Fruit fly (Drosophila melanogaster) whole organism, pupa: ENCODE results near the gene CheA7a.

Experiments used
- CG10348 ChIP-seq: fragments of 200-800 bp; sonication (Bioruptor generic); IDR thresholded peaks from 2 replicates; pipeline ENCODE4 v1.3.6; 2022; ENCODE audit warnings: missing biosample characterization, missing genetic modification characterization
- CG12605 ChIP-seq: fragments of 200-800 bp; sonication (Bioruptor generic); IDR thresholded peaks from 2 replicates; pipeline ENCODE4 v1.3.6; 2022; ENCODE audit warnings: missing biosample characterization, missing genetic modification characterization
- CG13204 ChIP-seq: fragments of 200-800 bp; sonication (Bioruptor generic); optimal IDR thresholded peaks from 2 replicates; lab custom pipeline; 2018; ENCODE audit warnings: missing biosample characterization, mild to moderate bottlenecking, missing genetic modification characterization, moderate library complexity
- CG14655 ChIP-seq: fragments of 200-800 bp; sonication (Bioruptor generic); optimal IDR thresholded peaks from 3 replicates; lab custom pipeline; 2017; ENCODE audit warnings: mild to moderate bottlenecking, missing biosample characterization, missing genetic modification reagents, missing genetic modification characterization
- CG15710 ChIP-seq: fragments of 200-800 bp; sonication (Bioruptor generic); optimal IDR thresholded peaks from 2 replicates; lab custom pipeline; 2018; ENCODE audit warnings: missing biosample characterization, mild to moderate bottlenecking, missing genetic modification characterization, moderate library complexity
- CG17806 ChIP-seq: fragments of 200-800 bp; sonication (Bioruptor generic); optimal IDR thresholded peaks from 2 replicates; lab custom pipeline; 2018; ENCODE audit warnings: missing biosample characterization, mild to moderate bottlenecking, missing genetic modification characterization, moderate library complexity
- CG32121 ChIP-seq: fragments of 200-800 bp; sonication (Bioruptor generic); IDR thresholded peaks from 2 replicates; pipeline ENCODE4 v1.3.6; 2022; ENCODE audit warnings: missing biosample characterization, missing genetic modification characterization
- CG34367 ChIP-seq: fragments of 200-800 bp; sonication (Bioruptor generic); optimal IDR thresholded peaks from 2 replicates; lab custom pipeline; 2018; ENCODE audit warnings: missing biosample characterization, mild to moderate bottlenecking, missing genetic modification characterization
- CG4496 ChIP-seq: fragments of 200-800 bp; sonication (Bioruptor generic); IDR thresholded peaks from 3 replicates; pipeline ENCODE4 v1.3.6; 2022; ENCODE audit warnings: missing biosample characterization, missing genetic modification characterization
- CG8159 ChIP-seq: fragments of 200-800 bp; sonication (Bioruptor generic); optimal IDR thresholded peaks from 3 replicates; lab custom pipeline; 2018; ENCODE audit warnings: missing biosample characterization, mild to moderate bottlenecking, missing genetic modification characterization, moderate library complexity
- CG8301 ChIP-seq: fragments of 200-800 bp; sonication (Bioruptor generic); optimal IDR thresholded peaks from 2 replicates; lab custom pipeline; 2018; ENCODE audit warnings: missing biosample characterization, mild to moderate bottlenecking, missing genetic modification characterization
- CG9948 ChIP-seq: fragments of 200-800 bp; sonication (Bioruptor generic); optimal IDR thresholded peaks from 2 replicates; lab custom pipeline; 2018; ENCODE audit warnings: missing biosample characterization, mild to moderate bottlenecking, missing genetic modification characterization, moderate library complexity
- D1 ChIP-seq: fragments of 200-800 bp; sonication (Bioruptor generic); optimal IDR thresholded peaks from 2 replicates; lab custom pipeline; 2018; ENCODE audit warnings: missing biosample characterization, mild to moderate bottlenecking, missing genetic modification characterization, moderate library complexity
- EcR ChIP-seq: fragments of 200-800 bp; sonication (Bioruptor generic); optimal IDR thresholded peaks from 3 replicates; lab custom pipeline; 2019; ENCODE audit warnings: missing biosample characterization, missing genetic modification characterization, mild to moderate bottlenecking, moderate library complexity, missing genetic modification reagents
- Ets98B ChIP-seq: fragments of 200-800 bp; sonication (Bioruptor generic); IDR thresholded peaks from 2 replicates; pipeline ENCODE4 v1.3.6; 2022; ENCODE audit warnings: missing biosample characterization, missing genetic modification characterization
- Pif1A ChIP-seq: fragments of 200-800 bp; sonication (Bioruptor generic); optimal IDR thresholded peaks from 3 replicates; lab custom pipeline; 2016; ENCODE audit warnings: missing biosample characterization, missing genetic modification characterization
- Pif1B ChIP-seq: fragments of 200-800 bp; sonication (Bioruptor generic); optimal IDR thresholded peaks from 3 replicates; lab custom pipeline; 2016; ENCODE audit warnings: missing biosample characterization, missing genetic modification characterization
- Snoo ChIP-seq: fragments of 200-800 bp; sonication (Bioruptor generic); optimal IDR thresholded peaks from 3 replicates; lab custom pipeline; 2017; ENCODE audit warnings: missing biosample characterization, mild to moderate bottlenecking, missing genetic modification characterization, inconsistent platforms
- fd96Ca ChIP-seq: fragments of 200-800 bp; sonication (Bioruptor generic); IDR thresholded peaks from 3 replicates; pipeline ENCODE4 v1.3.6; 2022; ENCODE audit warnings: missing biosample characterization, missing genetic modification characterization
- gl ChIP-seq: fragments of 200-800 bp; sonication (Bioruptor generic); optimal IDR thresholded peaks from 2 replicates; lab custom pipeline; 2018; ENCODE audit warnings: missing biosample characterization, mild to moderate bottlenecking, missing genetic modification characterization
- rn ChIP-seq: fragments of 200-800 bp; sonication (Bioruptor generic); IDR thresholded peaks from 2 replicates; pipeline ENCODE4 v1.3.6; 2022; ENCODE audit warnings: missing biosample characterization, missing genetic modification characterization

CheA7a gene

dm6 chrX:7403074-7403473 lies 25.1 kb downstream of the CheA7a start, which contains the start of gene CG15035:
TSS of gene CG15035 (minus strand) at chrX:7403174.
- no peak for TF ChIP-seq CG17806 (tag; lab: Kevin White, UChicago)
- TF ChIP-seq Pif1A (GFP tag; lab: Kevin White, UChicago), result no peak
- TF ChIP-seq CG10348 (GFP tag; lab: Robert Waterston, UW), result no peak
- TF ChIP-seq CG14655, result no peak
- TF ChIP-seq D1, result no peak
- no peak for TF ChIP-seq EcR (GFP tag; lab: Kevin White, UChicago)
- no peak for TF ChIP-seq Snoo
- TF ChIP-seq CG13204 (GFP tag; lab: Kevin White, UChicago), result no peak
- no peak for TF ChIP-seq Ets98B (GFP tag; lab: Robert Waterston, UW)
- TF ChIP-seq Pif1B, result no peak
- TF ChIP-seq CG12605 (GFP tag; lab: Robert Waterston, UW), result no peak
- no peak for TF ChIP-seq CG4496 (GFP tag; lab: Robert Waterston, UW)
- TF ChIP-seq CG32121 (GFP tag; lab: Robert Waterston, UW), result no peak
- no peak for TF ChIP-seq CG15710 (tag; lab: Kevin White, UChicago)

- TF ChIP-seq Pif1B, result no peak
- no peak for TF ChIP-seq CG32121 (GFP tag; lab: Robert Waterston, UW)
- no peak for TF ChIP-seq Pif1A (GFP tag; lab: Kevin White, UChicago)
- TF ChIP-seq CG8301, result no peak
- no peak for TF ChIP-seq rn
- TF ChIP-seq D1, result no peak
- no peak for TF ChIP-seq CG9948
- no peak for TF ChIP-seq CG15710 (tag; lab: Kevin White, UChicago)
- TF ChIP-seq CG14655, result no peak
- TF ChIP-seq CG8159, result no peak
Measured at dm6 chrX:7405697-7406096, 27.8 kb downstream of the CheA7a start, which contains the start of gene CG1677. TSS of gene CG1677 (minus strand) at chrX:7405797.

- TF ChIP-seq EcR (GFP tag; lab: Kevin White, UChicago) (no peak), CG13204 (GFP tag; lab: Kevin White, UChicago) (no peak), CG10348 (GFP tag; lab: Robert Waterston, UW) (no peak), D1 (no peak), rn (no peak), gl (tag; lab: Kevin White, UChicago) (no peak), CG14655 (no peak), CG34367 (tag; lab: Kevin White, UChicago) (no peak), Ets98B (GFP tag; lab: Robert Waterston, UW) (no peak), CG8301 (no peak), CG9948 (no peak), CG32121 (GFP tag; lab: Robert Waterston, UW) (no peak), CG17806 (tag; lab: Kevin White, UChicago) (no peak), CG15710 (tag; lab: Kevin White, UChicago) (no peak), Pif1A (GFP tag; lab: Kevin White, UChicago) (no peak), Pif1B (no peak), Snoo (no peak), CG8159 (no peak)
- TF ChIP-seq, all 21 proteins: peak for 0
Measured at dm6 chrX:7406908-7407307, 29.0 kb downstream of the CheA7a start, which contains the start of gene CG32727. TSS of gene CG32727 (plus strand) at chrX:7407208.

- no peak for TF ChIP-seq CG15710 (tag; lab: Kevin White, UChicago)
- TF ChIP-seq CG17806 (tag; lab: Kevin White, UChicago), result no peak
- no peak for TF ChIP-seq fd96Ca (GFP tag; lab: Robert Waterston, UW)
- no peak for TF ChIP-seq Ets98B (GFP tag; lab: Robert Waterston, UW)
Measured at dm6 chrX:7411806-7412205, 33.9 kb downstream of the CheA7a start, which contains the start of gene CG42246. TSS of gene CG42246 (minus strand) at chrX:7411906.

dm6 chrX:7412368-7412767 lies 34.4 kb downstream of the CheA7a start, which contains the start of gene CG42704:
TSS of gene CG42704 (plus strand) at chrX:7412668.
- TF ChIP-seq CG32121 (GFP tag; lab: Robert Waterston, UW) (no peak), Pif1A (GFP tag; lab: Kevin White, UChicago) (no peak), CG4496 (GFP tag; lab: Robert Waterston, UW) (no peak), CG10348 (GFP tag; lab: Robert Waterston, UW) (no peak), CG12605 (GFP tag; lab: Robert Waterston, UW) (no peak)

- TF ChIP-seq Pif1B (no peak), CG14655 (no peak), Snoo (no peak), fd96Ca (GFP tag; lab: Robert Waterston, UW) (no peak), CG12605 (GFP tag; lab: Robert Waterston, UW) (no peak), CG15710 (tag; lab: Kevin White, UChicago) (no peak), Ets98B (GFP tag; lab: Robert Waterston, UW) (no peak), CG4496 (GFP tag; lab: Robert Waterston, UW) (no peak), CG9948 (no peak), CG10348 (GFP tag; lab: Robert Waterston, UW) (no peak), rn (no peak), Pif1A (GFP tag; lab: Kevin White, UChicago) (no peak), CG13204 (GFP tag; lab: Kevin White, UChicago) (no peak), CG32121 (GFP tag; lab: Robert Waterston, UW) (no peak), gl (tag; lab: Kevin White, UChicago) (no peak), EcR (GFP tag; lab: Kevin White, UChicago) (no peak)
Measured at dm6 chrX:7413569-7413968, 35.6 kb downstream of the CheA7a start, which contains the start of gene CG42705. TSS of gene CG42705 (plus strand) at chrX:7413869.

- TF ChIP-seq CG34367 (tag; lab: Kevin White, UChicago) (no peak), CG15710 (tag; lab: Kevin White, UChicago) (no peak), CG17806 (tag; lab: Kevin White, UChicago) (no peak), CG4496 (GFP tag; lab: Robert Waterston, UW) (no peak), CG8159 (no peak)
Measured at dm6 chrX:7415027-7415426, 37.1 kb downstream of the CheA7a start.
